In the genomic region with DNA sequence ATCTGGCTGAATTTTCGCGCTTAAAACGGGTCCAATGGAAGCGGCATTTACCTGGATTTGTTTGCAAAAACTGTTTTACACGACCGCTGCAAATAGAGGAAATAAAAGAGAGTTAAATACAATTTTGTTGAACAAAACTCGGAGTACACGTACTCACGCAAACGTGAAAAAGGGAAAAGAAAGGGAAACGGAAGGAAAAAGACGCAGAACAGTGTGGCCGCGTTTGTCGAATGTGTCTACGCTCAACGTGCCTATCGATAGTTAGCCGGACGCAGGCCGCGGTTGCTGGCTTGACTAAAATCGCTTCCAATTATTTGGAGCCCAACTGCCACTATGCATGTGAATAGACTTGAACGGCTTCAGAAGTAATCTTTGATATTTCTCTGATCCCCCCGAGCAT, we compare ENCODE assay signal across 6 fruit fly cellular contexts.
TF ChIP-seq lines count a peak whose summit lies in the region.

Gene RpS15Aa, minus strand, starts transcription at position 252 of the 400 bp plus-strand sequence.

- TF ChIP-seq CTCF in S2 (optimal IDR thresholded peaks at IDR 0.05; lab: Kevin White, UChicago), result peak; percentile 25 to 44
- peak; percentile 61 for TF ChIP-seq CTCF in whole organism, embryonic (GFP tag; optimal IDR thresholded peaks at IDR 0.05; lab: Kevin White, UChicago)

TF ChIP-seq in whole organism, adult, 20 proteins besides CTCF, POLR2A, EP300 and RAD21 (continues in another document):
- peak; percentile 44 for TF ChIP-seq CG12768 (GFP tag; optimal IDR thresholded peaks at IDR 0.05; lab: Kevin White, UChicago)
- peak; percentile 12 for TF ChIP-seq CG33017 (tag; optimal IDR thresholded peaks at IDR 0.05; lab: Kevin White, UChicago)
- TF ChIP-seq CG7101 (tag; optimal IDR thresholded peaks at IDR 0.05; lab: Kevin White, UChicago), result peak; percentile 89
- no peak for TF ChIP-seq CG7045 (GFP tag; optimal IDR thresholded peaks at IDR 0.05; lab: Kevin White, UChicago)
- no peak for TF ChIP-seq cnc (optimal IDR thresholded peaks at IDR 0.05; lab: Kevin White, UChicago)
- peak; percentile 92 for TF ChIP-seq Crg-1 (GFP tag; optimal IDR thresholded peaks at IDR 0.05; lab: Kevin White, UChicago)
- peak; percentile 87 for TF ChIP-seq bab1 (GFP tag; optimal IDR thresholded peaks at IDR 0.05; lab: Kevin White, UChicago)
- peak; percentile 70 for TF ChIP-seq pad (GFP tag; optimal IDR thresholded peaks at IDR 0.05; lab: Kevin White, UChicago)
- peak; percentile 38 for TF ChIP-seq tj (GFP tag; optimal IDR thresholded peaks at IDR 0.05; lab: Kevin White, UChicago)
- TF ChIP-seq CG11617 (GFP tag; optimal IDR thresholded peaks at IDR 0.05; lab: Kevin White, UChicago), result peak; percentile 90
- TF ChIP-seq CG14711 (tag; optimal IDR thresholded peaks at IDR 0.05; lab: Kevin White, UChicago), result peak; percentile 64
- no peak for TF ChIP-seq CG5204 (GFP tag; optimal IDR thresholded peaks at IDR 0.05; lab: Kevin White, UChicago)
- peak; percentile 95 for TF ChIP-seq ovo (GFP tag; optimal IDR thresholded peaks at IDR 0.05; lab: Kevin White, UChicago)
- TF ChIP-seq kay (GFP tag; lab: Kevin White, UChicago; ENCODE audit: borderline replicate concordance), result no peak
- peak; percentile 45 for TF ChIP-seq toe (GFP tag; optimal IDR thresholded peaks at IDR 0.05; lab: Kevin White, UChicago)
- peak; percentile 97 for TF ChIP-seq CG1620 (GFP tag; optimal IDR thresholded peaks at IDR 0.05; lab: Kevin White, UChicago)
- TF ChIP-seq Mnt (GFP tag; optimal IDR thresholded peaks at IDR 0.05; lab: Kevin White, UChicago), result peak; percentile 91

TF ChIP-seq in whole organism, embryonic, 481 proteins besides CTCF, POLR2A, EP300 and RAD21 (continues in another document):
- TF ChIP-seq Xbp1 (GFP tag; optimal IDR thresholded peaks at IDR 0.05; lab: Kevin White, UChicago), result peak; percentile 74
- TF ChIP-seq E2f1 (GFP tag; IDR thresholded peaks at IDR 0.05; lab: Robert Waterston, UW), result peak; percentile 59
- TF ChIP-seq CG17829 (tag; optimal IDR thresholded peaks at IDR 0.05; lab: Kevin White, UChicago), result peak; percentile 58
- TF ChIP-seq CG2889 (GFP tag; IDR thresholded peaks at IDR 0.05; lab: Robert Waterston, UW), result peak; percentile 54; the same call in 1 of the 3 replicates
- TF ChIP-seq Mes4 (GFP tag; optimal IDR thresholded peaks at IDR 0.05; lab: Kevin White, UChicago), result peak; percentile 85
- TF ChIP-seq NfI (GFP tag; optimal IDR thresholded peaks at IDR 0.05; lab: Kevin White, UChicago), result peak; percentile 89
- peak; percentile 75; the same call in 2 of the 3 replicates for TF ChIP-seq CG6175 (GFP tag; IDR thresholded peaks at IDR 0.05; lab: Robert Waterston, UW)
- peak; percentile 69 for TF ChIP-seq CG17802 (tag; optimal IDR thresholded peaks at IDR 0.05; lab: Kevin White, UChicago)
- peak; percentile 70 for TF ChIP-seq unpg (GFP tag; optimal IDR thresholded peaks at IDR 0.05; lab: Kevin White, UChicago)
- TF ChIP-seq Hmr (GFP tag; optimal IDR thresholded peaks at IDR 0.05; lab: Kevin White, UChicago), result peak; percentile 84
- TF ChIP-seq CG1603 (tag; optimal IDR thresholded peaks at IDR 0.05; lab: Kevin White, UChicago), result peak; percentile 85
- TF ChIP-seq sens-2 (GFP tag; IDR thresholded peaks at IDR 0.05; lab: Robert Waterston, UW), result peak; percentile 80
- peak; percentile 61 for TF ChIP-seq Atf3 (GFP tag; optimal IDR thresholded peaks at IDR 0.05; lab: Kevin White, UChicago)
- TF ChIP-seq Sox100B (GFP tag; optimal IDR thresholded peaks at IDR 0.05; lab: Kevin White, UChicago), result peak; percentile 41
- 0 out of 2 replicates have a peak, but pooled peaks have one; percentile 17 for TF ChIP-seq ro (GFP tag; IDR thresholded peaks at IDR 0.05; lab: Robert Waterston, UW)
- no peak for TF ChIP-seq chinmo (GFP tag; IDR thresholded peaks at IDR 0.05; lab: Robert Waterston, UW; ENCODE audit: partially characterized antibody)

TF ChIP-seq in whole organism, prepupa, 60 proteins besides CTCF, POLR2A, EP300 and RAD21 (continues in another document):
- TF ChIP-seq vri (GFP tag; optimal IDR thresholded peaks at IDR 0.05; lab: Kevin White, UChicago), result peak; percentile 64
- TF ChIP-seq CG16779 (tag; optimal IDR thresholded peaks at IDR 0.05; lab: Kevin White, UChicago), result peak; percentile 48
- no peak for TF ChIP-seq Eip93F (GFP tag; optimal IDR thresholded peaks at IDR 0.05; lab: Kevin White, UChicago)
- TF ChIP-seq ss (GFP tag; optimal IDR thresholded peaks at IDR 0.05; lab: Kevin White, UChicago), result peak; percentile 51 to 75
- TF ChIP-seq CG7368 (GFP tag; optimal IDR thresholded peaks at IDR 0.05; lab: Kevin White, UChicago), result peak; percentile 52
- peak; percentile 25 for TF ChIP-seq Sox15 (GFP tag; optimal IDR thresholded peaks at IDR 0.05; lab: Kevin White, UChicago)
- TF ChIP-seq dac (GFP tag; optimal IDR thresholded peaks at IDR 0.05; lab: Kevin White, UChicago), result no peak
- peak; percentile 68 for TF ChIP-seq esn (GFP tag; optimal IDR thresholded peaks at IDR 0.05; lab: Kevin White, UChicago)
- peak; percentile 61 for TF ChIP-seq fd85E (GFP tag; optimal IDR thresholded peaks at IDR 0.05; lab: Kevin White, UChicago)
- TF ChIP-seq CG8632 (GFP tag; optimal IDR thresholded peaks at IDR 0.05; lab: Kevin White, UChicago), result peak; percentile 25
- TF ChIP-seq net (GFP tag; optimal IDR thresholded peaks at IDR 0.05; lab: Kevin White, UChicago), result peak; percentile 66
- no peak for TF ChIP-seq CG10631 (GFP tag; optimal IDR thresholded peaks at IDR 0.05; lab: Kevin White, UChicago)
- 0 out of 3 replicates have a peak, but pooled peaks have one; percentile 35 for TF ChIP-seq CG8119 (GFP tag; IDR thresholded peaks at IDR 0.05; lab: Robert Waterston, UW)
- no peak for TF ChIP-seq Gug (GFP tag; IDR thresholded peaks at IDR 0.05; lab: Robert Waterston, UW)
- no peak for TF ChIP-seq CG11294 (GFP tag; IDR thresholded peaks at IDR 0.05; lab: Robert Waterston, UW)
- TF ChIP-seq CG3032 (tag; optimal IDR thresholded peaks at IDR 0.05; lab: Kevin White, UChicago), result peak; percentile 41
- TF ChIP-seq acj6 (GFP tag; optimal IDR thresholded peaks at IDR 0.05; lab: Kevin White, UChicago), result peak; percentile 36

TF ChIP-seq in whole organism, pupa, 21 proteins besides CTCF, POLR2A, EP300 and RAD21 (continues in another document):
- TF ChIP-seq D1 (tag; optimal IDR thresholded peaks at IDR 0.05; lab: Kevin White, UChicago) (no peak), CG10348 (GFP tag; IDR thresholded peaks at IDR 0.05; lab: Robert Waterston, UW) (no peak), Pif1B (GFP tag; optimal IDR thresholded peaks at IDR 0.05; lab: Kevin White, UChicago) (peak; percentile 4), CG15710 (tag; optimal IDR thresholded peaks at IDR 0.05; lab: Kevin White, UChicago) (peak; percentile 25), CG13204 (GFP tag; optimal IDR thresholded peaks at IDR 0.05; lab: Kevin White, UChicago) (peak; percentile 57), Snoo (tag; optimal IDR thresholded peaks at IDR 0.05; lab: Kevin White, UChicago) (peak; percentile 81), CG8159 (tag; optimal IDR thresholded peaks at IDR 0.05; lab: Kevin White, UChicago) (peak; percentile 6), Pif1A (GFP tag; optimal IDR thresholded peaks at IDR 0.05; lab: Kevin White, UChicago) (no peak), CG17806 (tag; optimal IDR thresholded peaks at IDR 0.05; lab: Kevin White, UChicago) (no peak), gl (tag; optimal IDR thresholded peaks at IDR 0.05; lab: Kevin White, UChicago) (peak; percentile 48), CG34367 (tag; optimal IDR thresholded peaks at IDR 0.05; lab: Kevin White, UChicago) (peak; percentile 58), rn (GFP tag; IDR thresholded peaks at IDR 0.05; lab: Robert Waterston, UW) (0 out of 2 replicates have a peak, but pooled peaks have one; percentile 17), CG14655 (GFP tag; optimal IDR thresholded peaks at IDR 0.05; lab: Kevin White, UChicago) (peak; percentile 20), CG32121 (GFP tag; IDR thresholded peaks at IDR 0.05; lab: Robert Waterston, UW) (peak; percentile 36; the same call in 1 of the 2 replicates), CG4496 (GFP tag; IDR thresholded peaks at IDR 0.05; lab: Robert Waterston, UW) (peak; percentile 77), CG12605 (GFP tag; IDR thresholded peaks at IDR 0.05; lab: Robert Waterston, UW) (peak; percentile 66), CG9948 (tag; optimal IDR thresholded peaks at IDR 0.05; lab: Kevin White, UChicago) (no peak), EcR (GFP tag; optimal IDR thresholded peaks at IDR 0.05; lab: Kevin White, UChicago) (no peak), fd96Ca (GFP tag; IDR thresholded peaks at IDR 0.05; lab: Robert Waterston, UW) (no peak), Ets98B (GFP tag; IDR thresholded peaks at IDR 0.05; lab: Robert Waterston, UW) (no peak)

TF ChIP-seq in whole organism, wandering third instar larva, 38 proteins besides CTCF, POLR2A, EP300 and RAD21 (continues in another document):
- TF ChIP-seq Myc (optimal IDR thresholded peaks at IDR 0.05; lab: Kevin White, UChicago), result no peak
- TF ChIP-seq Dfd (GFP tag; optimal IDR thresholded peaks at IDR 0.05; lab: Kevin White, UChicago), result no peak
- TF ChIP-seq Rel (GFP tag; optimal IDR thresholded peaks at IDR 0.05; lab: Kevin White, UChicago), result no peak
- peak; percentile 57 for TF ChIP-seq Rel (tag; optimal IDR thresholded peaks at IDR 0.05; lab: Kevin White, UChicago)
- TF ChIP-seq dsf (GFP tag; optimal IDR thresholded peaks at IDR 0.05; lab: Kevin White, UChicago; ENCODE audit: borderline replicate concordance), result no peak
- no peak for TF ChIP-seq usp (GFP tag; optimal IDR thresholded peaks at IDR 0.05; lab: Kevin White, UChicago)
- no peak for TF ChIP-seq woc (GFP tag; optimal IDR thresholded peaks at IDR 0.05; lab: Kevin White, UChicago)
- no peak for TF ChIP-seq lola (GFP tag; optimal IDR thresholded peaks at IDR 0.05; lab: Kevin White, UChicago)
- TF ChIP-seq jim (GFP tag; optimal IDR thresholded peaks at IDR 0.05; lab: Kevin White, UChicago), result no peak
- peak; percentile 24 for TF ChIP-seq OdsH (GFP tag; optimal IDR thresholded peaks at IDR 0.05; lab: Kevin White, UChicago)
- TF ChIP-seq dl (GFP tag; optimal IDR thresholded peaks at IDR 0.05; lab: Kevin White, UChicago; ENCODE audit: insufficient read depth in 1 of 2, partially characterized antibody in 2 of 2), result no peak
- TF ChIP-seq N (GFP tag; optimal IDR thresholded peaks at IDR 0.05; lab: Kevin White, UChicago), result no peak
- no peak for TF ChIP-seq Dif (GFP tag; optimal IDR thresholded peaks at IDR 0.05; lab: Kevin White, UChicago; ENCODE audit: partially characterized antibody)
- TF ChIP-seq Mio (GFP tag; optimal IDR thresholded peaks at IDR 0.05; lab: Kevin White, UChicago), result peak; percentile 25
- peak; percentile 65 for TF ChIP-seq sv (GFP tag; optimal IDR thresholded peaks at IDR 0.05; lab: Kevin White, UChicago)
- TF ChIP-seq Hr78 (GFP tag; optimal IDR thresholded peaks at IDR 0.05; lab: Kevin White, UChicago), result no peak
- TF ChIP-seq ey (GFP tag; optimal IDR thresholded peaks at IDR 0.05; lab: Kevin White, UChicago), result no peak
- peak; percentile 85 for TF ChIP-seq CG9705 (GFP tag; optimal IDR thresholded peaks at IDR 0.05; lab: Kevin White, UChicago)
- TF ChIP-seq pan (optimal IDR thresholded peaks at IDR 0.05; lab: Kevin White, UChicago), result no peak
- peak; percentile 78 for TF ChIP-seq Sp1 (GFP tag; optimal IDR thresholded peaks at IDR 0.05; lab: Kevin White, UChicago)
- no peak for TF ChIP-seq brk (GFP tag; optimal IDR thresholded peaks at IDR 0.05; lab: Kevin White, UChicago)
- peak; percentile 73 for TF ChIP-seq rgr (GFP tag; optimal IDR thresholded peaks at IDR 0.05; lab: Kevin White, UChicago)
